Fruit fly (Drosophila melanogaster) whole organism, prepupa: ENCODE data around the gene CG13603.

Experiments used
- CG10631 ChIP-seq: fragments of 200-800 bp; sonication (Bioruptor generic); optimal IDR thresholded peaks from 2 replicates; lab custom pipeline; 2016; ENCODE audit warnings: missing biosample characterization, missing genetic modification characterization
- CG10669 ChIP-seq: fragments of 200-800 bp; sonication (Bioruptor generic); optimal IDR thresholded peaks from 3 replicates; lab custom pipeline; 2018; ENCODE audit warnings: missing biosample characterization, mild to moderate bottlenecking, missing genetic modification characterization, moderate library complexity
- CG11294 ChIP-seq: fragments of 200-800 bp; sonication (Bioruptor generic); IDR thresholded peaks from 2 replicates; pipeline ENCODE4 v1.3.6; 2022; ENCODE audit warnings: missing biosample characterization, missing genetic modification characterization
- CG11762 ChIP-seq: fragments of 200-800 bp; sonication (Bioruptor generic); optimal IDR thresholded peaks from 3 replicates; lab custom pipeline; 2016; ENCODE audit warnings: missing biosample characterization, missing genetic modification characterization; ENCODE audit not compliant: insufficient read depth
- CG11902 ChIP-seq: fragments of 200-800 bp; sonication (Bioruptor generic); optimal IDR thresholded peaks from 3 replicates; lab custom pipeline; 2016; ENCODE audit warnings: missing biosample characterization, missing genetic modification characterization
- CG15336 ChIP-seq: fragments of 200-800 bp; sonication (Bioruptor generic); IDR thresholded peaks from 2 replicates; pipeline ENCODE4 v1.3.6; 2022; ENCODE audit warnings: missing biosample characterization, missing genetic modification characterization
- CG16779 ChIP-seq: fragments of 200-800 bp; sonication (Bioruptor generic); optimal IDR thresholded peaks from 3 replicates; lab custom pipeline; 2017; ENCODE audit warnings: missing biosample characterization, mild to moderate bottlenecking, missing genetic modification characterization
- CG3032 ChIP-seq: fragments of 200-800 bp; optimal IDR thresholded peaks from 2 replicates; lab custom pipeline; 2019; ENCODE audit warnings: missing biosample characterization, mild to moderate bottlenecking, missing genetic modification characterization, moderate library complexity
- CG31627 ChIP-seq: fragments of 200-800 bp; sonication (Bioruptor generic); optimal IDR thresholded peaks from 3 replicates; lab custom pipeline; 2016; ENCODE audit warnings: missing biosample characterization, missing genetic modification characterization
- CG34406 ChIP-seq: fragments of 200-800 bp; sonication (Bioruptor generic); optimal IDR thresholded peaks from 3 replicates; lab custom pipeline; 2016; ENCODE audit warnings: missing biosample characterization, missing genetic modification characterization
- CG3919 ChIP-seq: fragments of 200-800 bp; sonication (Bioruptor generic); optimal IDR thresholded peaks from 3 replicates; lab custom pipeline; 2016; ENCODE audit warnings: missing biosample characterization, missing genetic modification characterization
- CG4318 ChIP-seq: fragments of 200-800 bp; sonication (Bioruptor generic); optimal IDR thresholded peaks from 3 replicates; lab custom pipeline; 2017; ENCODE audit warnings: missing biosample characterization, mild to moderate bottlenecking, missing genetic modification characterization
- CG6163 ChIP-seq: fragments of 200-800 bp; sonication (Bioruptor generic); IDR thresholded peaks from 3 replicates; pipeline ENCODE4 v1.3.6; 2022; ENCODE audit warnings: missing biosample characterization, missing genetic modification characterization
- CG6276 ChIP-seq: fragments of 200-800 bp; sonication (Bioruptor generic); optimal IDR thresholded peaks from 2 replicates; lab custom pipeline; 2017; ENCODE audit warnings: missing biosample characterization, mild to moderate bottlenecking, missing genetic modification characterization
- CG6792 ChIP-seq: fragments of 200-800 bp; sonication (Bioruptor generic); optimal IDR thresholded peaks from 3 replicates; lab custom pipeline; 2016; ENCODE audit warnings: missing biosample characterization, missing genetic modification characterization
- CG6808 ChIP-seq: fragments of 200-800 bp; sonication (Bioruptor generic); optimal IDR thresholded peaks from 3 replicates; lab custom pipeline; 2017; ENCODE audit warnings: missing biosample characterization, missing genetic modification characterization, mild to moderate bottlenecking, moderate library complexity, missing genetic modification reagents
- CG6854 ChIP-seq: fragments of 200-800 bp; sonication (Bioruptor generic); optimal IDR thresholded peaks from 2 replicates; lab custom pipeline; 2017; ENCODE audit warnings: missing biosample characterization, mild to moderate bottlenecking, missing genetic modification characterization
- CG7368 ChIP-seq: fragments of 200-800 bp; sonication (Bioruptor generic); optimal IDR thresholded peaks from 3 replicates; lab custom pipeline; 2016; ENCODE audit warnings: missing biosample characterization, missing genetic modification characterization
- CG8119 ChIP-seq: fragments of 200-800 bp; sonication (Bioruptor generic); IDR thresholded peaks from 3 replicates; pipeline ENCODE4 v1.3.6; 2022; ENCODE audit warnings: missing biosample characterization, missing genetic modification characterization
- CG8632 ChIP-seq: fragments of 200-800 bp; sonication (Bioruptor generic); optimal IDR thresholded peaks from 3 replicates; lab custom pipeline; 2016; ENCODE audit warnings: missing biosample characterization, missing genetic modification characterization
- CG9139 ChIP-seq: fragments of 200-800 bp; sonication (Bioruptor generic); optimal IDR thresholded peaks from 3 replicates; lab custom pipeline; 2017; ENCODE audit warnings: missing biosample characterization, mild to moderate bottlenecking, missing genetic modification characterization
- Eip75B ChIP-seq: fragments of 200-800 bp; sonication (Bioruptor generic); optimal IDR thresholded peaks from 3 replicates; lab custom pipeline; 2016; ENCODE audit warnings: missing biosample characterization, missing genetic modification characterization
- Eip78C ChIP-seq: fragments of 200-800 bp; sonication (Bioruptor generic); peaks from one replicate; lab custom pipeline; 2016; ENCODE audit warnings: missing biosample characterization, missing genetic modification characterization
- Eip93F ChIP-seq: fragments of 200-800 bp; sonication (Bioruptor generic); optimal IDR thresholded peaks from 2 replicates; lab custom pipeline; 2016; ENCODE audit warnings: missing biosample characterization, mild to moderate bottlenecking, missing genetic modification characterization
- Ets21C ChIP-seq: fragments of 200-800 bp; sonication (Bioruptor generic); optimal IDR thresholded peaks from 3 replicates; lab custom pipeline; 2016; ENCODE audit warnings: missing biosample characterization, missing genetic modification characterization
- Ets96B ChIP-seq: fragments of 200-800 bp; optimal IDR thresholded peaks from 2 replicates; lab custom pipeline; 2019; ENCODE audit warnings: missing biosample characterization, mild to moderate bottlenecking, missing genetic modification characterization, moderate library complexity
- Gug ChIP-seq: fragments of 200-800 bp; sonication (Bioruptor generic); IDR thresholded peaks from 2 replicates; pipeline ENCODE4 v1.3.6; 2022; ENCODE audit warnings: missing biosample characterization, missing genetic modification characterization
- Hr38 ChIP-seq: sonication (Bioruptor generic); optimal IDR thresholded peaks from 2 replicates; lab custom pipeline; 2016; ENCODE audit warnings: missing biosample characterization, missing genetic modification characterization
- Hr39 ChIP-seq: fragments of 200-800 bp; sonication (Bioruptor generic); optimal IDR thresholded peaks from 2 replicates; lab custom pipeline; 2016; ENCODE audit warnings: missing biosample characterization, missing genetic modification characterization
- Hr4 ChIP-seq: fragments of 200-800 bp; sonication (Bioruptor generic); optimal IDR thresholded peaks from 3 replicates; lab custom pipeline; 2016; ENCODE audit warnings: missing biosample characterization, missing genetic modification characterization
- Lpt ChIP-seq: fragments of 200-800 bp; sonication (Bioruptor generic); optimal IDR thresholded peaks from 3 replicates; lab custom pipeline; 2016; ENCODE audit warnings: missing biosample characterization, missing genetic modification characterization
- OdsH ChIP-seq: fragments of 200-800 bp; sonication (Bioruptor generic); optimal IDR thresholded peaks from 3 replicates; lab custom pipeline; 2016; ENCODE audit warnings: missing biosample characterization, missing genetic modification characterization
- Smox ChIP-seq: fragments of 200-800 bp; sonication (Bioruptor generic); optimal IDR thresholded peaks from 3 replicates; lab custom pipeline; 2016; ENCODE audit warnings: missing biosample characterization, missing genetic modification characterization
- Sox102F ChIP-seq: fragments of 200-800 bp; sonication (Bioruptor generic); optimal IDR thresholded peaks from 2 replicates; lab custom pipeline; 2016; ENCODE audit warnings: missing biosample characterization, mild to moderate bottlenecking, missing genetic modification characterization
- Sox14 ChIP-seq: fragments of 200-800 bp; sonication (Bioruptor generic); optimal IDR thresholded peaks from 3 replicates; lab custom pipeline; 2016; ENCODE audit warnings: missing biosample characterization, missing genetic modification characterization
- Sox15 ChIP-seq: fragments of 200-800 bp; sonication (Bioruptor generic); optimal IDR thresholded peaks from 3 replicates; lab custom pipeline; 2016; ENCODE audit warnings: missing biosample characterization, missing genetic modification characterization
- acj6 ChIP-seq: fragments of 200-800 bp; sonication (Bioruptor generic); optimal IDR thresholded peaks from 3 replicates; lab custom pipeline; 2016; ENCODE audit warnings: missing biosample characterization, missing genetic modification characterization
- cyc ChIP-seq: fragments of 200-800 bp; sonication (Bioruptor generic); optimal IDR thresholded peaks from 3 replicates; lab custom pipeline; 2016; ENCODE audit warnings: missing biosample characterization, missing genetic modification characterization
- dac ChIP-seq: fragments of 200-800 bp; sonication (Bioruptor generic); optimal IDR thresholded peaks from 2 replicates; lab custom pipeline; 2017; ENCODE audit warnings: missing biosample characterization, mild to moderate bottlenecking, missing genetic modification characterization
- dsx ChIP-seq: fragments of 200-800 bp; optimal IDR thresholded peaks from 3 replicates; lab custom pipeline; 2019; ENCODE audit warnings: missing biosample characterization, mild to moderate bottlenecking, missing genetic modification characterization, moderate library complexity; ENCODE audit not compliant: poor library complexity, severe bottlenecking
- eg ChIP-seq: fragments of 200-800 bp; sonication (Bioruptor generic); IDR thresholded peaks from 3 replicates; pipeline ENCODE4 v1.3.6; 2022; ENCODE audit warnings: missing biosample characterization, missing genetic modification characterization
- esn ChIP-seq: fragments of 200-800 bp; sonication (Bioruptor generic); optimal IDR thresholded peaks from 2 replicates; lab custom pipeline; 2016; ENCODE audit warnings: missing biosample characterization, mild to moderate bottlenecking, missing genetic modification characterization, moderate library complexity
- fd59A ChIP-seq: fragments of 200-800 bp; sonication (Bioruptor generic); optimal IDR thresholded peaks from 2 replicates; lab custom pipeline; 2017; ENCODE audit warnings: missing biosample characterization, mild to moderate bottlenecking, missing genetic modification characterization, missing genetic modification reagents
- fd85E ChIP-seq: fragments of 200-800 bp; sonication (Bioruptor generic); optimal IDR thresholded peaks from 3 replicates; lab custom pipeline; 2016; ENCODE audit warnings: missing biosample characterization, missing genetic modification characterization
- fkh ChIP-seq: fragments of 200-800 bp; sonication (Bioruptor generic); optimal IDR thresholded peaks from 3 replicates; lab custom pipeline; 2017; ENCODE audit warnings: missing biosample characterization, mild to moderate bottlenecking, missing genetic modification characterization, moderate library complexity
- lz ChIP-seq: fragments of 200-800 bp; sonication (Bioruptor generic); optimal IDR thresholded peaks from 3 replicates; lab custom pipeline; 2016; ENCODE audit warnings: missing biosample characterization, missing genetic modification characterization
- net ChIP-seq: fragments of 200-800 bp; sonication (Bioruptor generic); optimal IDR thresholded peaks from 3 replicates; lab custom pipeline; 2016; ENCODE audit warnings: missing biosample characterization, missing genetic modification characterization
- pdm3 ChIP-seq: fragments of 200-800 bp; sonication (Bioruptor generic); optimal IDR thresholded peaks from 3 replicates; lab custom pipeline; 2016; ENCODE audit warnings: missing biosample characterization, missing genetic modification characterization
- salr ChIP-seq, 2 experiments: fragments of 200-800 bp; sonication (Bioruptor generic); optimal IDR thresholded peaks; 3 replicates each; lab custom pipeline; 2016 to 2018; ENCODE audit warnings: missing biosample characterization in 2 of 2, missing genetic modification characterization in 2 of 2, mild to moderate bottlenecking in 1 of 2
- spab ChIP-seq: fragments of 200-800 bp; sonication (Bioruptor generic); optimal IDR thresholded peaks from 2 replicates; lab custom pipeline; 2017; ENCODE audit warnings: missing biosample characterization, mild to moderate bottlenecking, missing genetic modification characterization, missing genetic modification reagents
- svp ChIP-seq: fragments of 200-800 bp; sonication (Bioruptor generic); peaks from one replicate; lab custom pipeline; 2016; ENCODE audit warnings: missing biosample characterization, missing genetic modification characterization
- topi ChIP-seq: fragments of 200-800 bp; sonication (Bioruptor generic); optimal IDR thresholded peaks from 3 replicates; lab custom pipeline; 2016; ENCODE audit warnings: missing biosample characterization, missing genetic modification characterization
- vri ChIP-seq: fragments of 200-800 bp; sonication (Bioruptor generic); optimal IDR thresholded peaks from 3 replicates; lab custom pipeline; 2016; ENCODE audit warnings: missing biosample characterization, mild to moderate bottlenecking, missing genetic modification characterization

CG13603 gene

dm6 chr3R:23986479-23986930 is at the start of gene CG13603, which contains the start of gene CG5902:
Gene CG13603, minus strand, starts transcription at chr3R:23986569.
Gene CG5902, plus strand, starts transcription at chr3R:23986642.
- no peak for TF ChIP-seq dac
- no peak for TF ChIP-seq CG15336 (GFP tag; lab: Robert Waterston, UW)
- no peak for TF ChIP-seq eg (GFP tag; lab: Robert Waterston, UW)
- peak; percentile 40 for TF ChIP-seq CG6808
- TF ChIP-seq CG6276 (GFP tag; lab: Kevin White, UChicago): no peak
- TF ChIP-seq salr (GFP tag; optimal IDR thresholded peaks at IDR 0.05; lab: Kevin White, UChicago): no peak
- TF ChIP-seq dsx (GFP tag; lab: Kevin White, UChicago): peak; percentile 36
- no peak for TF ChIP-seq CG11902 (GFP tag; lab: Kevin White, UChicago)
- no peak for TF ChIP-seq Sox15 (GFP tag; lab: Kevin White, UChicago)
- peak; percentile 61 for TF ChIP-seq esn (GFP tag; lab: Kevin White, UChicago)
- TF ChIP-seq CG8632 (GFP tag; lab: Kevin White, UChicago): no peak
- TF ChIP-seq Ets96B (tag; lab: Kevin White, UChicago): peak; percentile 11
- TF ChIP-seq CG7368: peak; percentile 26
- no peak for TF ChIP-seq CG4318
- TF ChIP-seq CG31627 (GFP tag; lab: Kevin White, UChicago): no peak
- no peak for TF ChIP-seq Lpt (GFP tag; lab: Kevin White, UChicago)
- no peak for TF ChIP-seq lz (GFP tag; lab: Kevin White, UChicago)
- no peak for TF ChIP-seq CG11294 (GFP tag; lab: Robert Waterston, UW)
- no peak for TF ChIP-seq Hr4
- TF ChIP-seq CG16779: no peak
- no peak for TF ChIP-seq fd85E
- TF ChIP-seq CG6163 (GFP tag; lab: Robert Waterston, UW): peak; percentile 69; the same call in 1 of the 3 replicates
- no peak for TF ChIP-seq Eip93F
- peak; percentile 96 for TF ChIP-seq Sox14 (GFP tag; lab: Kevin White, UChicago)
- no peak for TF ChIP-seq OdsH (GFP tag; lab: Kevin White, UChicago)
- peak; percentile 31 for TF ChIP-seq spab
- no peak for TF ChIP-seq Eip75B (GFP tag; lab: Kevin White, UChicago)
- no peak for TF ChIP-seq Hr39
- TF ChIP-seq acj6 (GFP tag; lab: Kevin White, UChicago): no peak
- no peak for TF ChIP-seq topi (GFP tag; lab: Kevin White, UChicago)
- TF ChIP-seq CG34406: peak; percentile 34
- TF ChIP-seq pdm3 (GFP tag; lab: Kevin White, UChicago): no peak
- TF ChIP-seq Gug (GFP tag; lab: Robert Waterston, UW): no peak
- TF ChIP-seq Hr38 (GFP tag; lab: Kevin White, UChicago): no peak
- no peak for TF ChIP-seq fd59A (GFP tag; lab: Kevin White, UChicago)
- TF ChIP-seq CG9139 (GFP tag; lab: Kevin White, UChicago): no peak
- TF ChIP-seq fkh: no peak
- TF ChIP-seq svp (GFP tag; lab: Kevin White, UChicago): peak; percentile 79
- TF ChIP-seq CG10631: no peak
- no peak for TF ChIP-seq CG11762 (GFP tag; lab: Kevin White, UChicago)
- TF ChIP-seq Ets21C (GFP tag; lab: Kevin White, UChicago): no peak
- TF ChIP-seq CG6854: peak; percentile 45
- TF ChIP-seq CG3919 (GFP tag; lab: Kevin White, UChicago): no peak
- TF ChIP-seq CG3032: no peak
- peak; percentile 29 for TF ChIP-seq CG6792 (GFP tag; lab: Kevin White, UChicago)
- TF ChIP-seq Smox (GFP tag; lab: Kevin White, UChicago): no peak
- no peak for TF ChIP-seq CG8119 (GFP tag; lab: Robert Waterston, UW)
- no peak for TF ChIP-seq CG10669 (GFP tag; lab: Kevin White, UChicago)
- TF ChIP-seq Eip78C: no peak
- no peak for TF ChIP-seq vri (GFP tag; lab: Kevin White, UChicago)
- peak; percentile 57 for TF ChIP-seq cyc
- TF ChIP-seq net (GFP tag; lab: Kevin White, UChicago): peak; percentile 28
- no peak for TF ChIP-seq Sox102F (GFP tag; lab: Kevin White, UChicago)
